Worm (Caenorhabditis elegans) whole organism, L3 larva: ENCODE measurements around the gene sax-7.

Source experiments
- aly-2 ChIP-seq: fragments of 150-350 bp; optimal IDR thresholded peaks from 2 replicates; lab custom pipeline; 2014; ENCODE audit warnings: missing biosample characterization, missing genetic modification characterization
- ceh-9 ChIP-seq: sonication (generic microtip); optimal IDR thresholded peaks from 2 replicates; lab custom pipeline; 2018; ENCODE audit warnings: missing biosample characterization, missing genetic modification characterization
- daf-12 ChIP-seq: fragments of 150-350 bp; optimal IDR thresholded peaks from 2 replicates; lab custom pipeline; 2014; ENCODE audit warnings: missing biosample characterization, missing genetic modification reagents, missing genetic modification characterization
- fkh-10 ChIP-seq: sonication (generic microtip); optimal IDR thresholded peaks from 2 replicates; lab custom pipeline; 2017; ENCODE audit warnings: missing biosample characterization, missing genetic modification reagents, missing genetic modification characterization
- nfya-1 ChIP-seq: sonication (generic microtip); optimal IDR thresholded peaks from 2 replicates; lab custom pipeline; 2017; ENCODE audit warnings: missing genetic modification characterization, mild to moderate bottlenecking, missing compliant biosample characterization, antibody characterized with exemption, moderate library complexity; ENCODE audit not compliant: insufficient read depth
- nhr-12 ChIP-seq: fragments of 150-350 bp; optimal IDR thresholded peaks from 2 replicates; lab custom pipeline; 2014; ENCODE audit warnings: missing biosample characterization, missing genetic modification characterization
- nhr-237 ChIP-seq: fragments of 150-350 bp; optimal IDR thresholded peaks from 2 replicates; lab custom pipeline; 2014; ENCODE audit warnings: missing biosample characterization, missing genetic modification characterization
- nhr-76 ChIP-seq: fragments of 150-350 bp; sonication (generic microtip); optimal IDR thresholded peaks from 5 replicates; lab custom pipeline; 2014; ENCODE audit warnings: missing biosample characterization, missing genetic modification characterization
- pha-4 ChIP-seq: fragments of 150-350 bp; optimal IDR thresholded peaks from 2 replicates; lab custom pipeline; 2014; ENCODE audit warnings: missing biosample characterization, missing genetic modification reagents, missing genetic modification characterization
- skn-1 ChIP-seq: fragments of 150-350 bp; optimal IDR thresholded peaks from 2 replicates; lab custom pipeline; 2014; ENCODE audit warnings: missing biosample characterization, missing genetic modification characterization
- snpc-4 ChIP-seq: fragments of 150-350 bp; optimal IDR thresholded peaks from 2 replicates; lab custom pipeline; 2014; ENCODE audit warnings: missing biosample characterization, missing genetic modification characterization
- unc-62 ChIP-seq: fragments of 150-350 bp; sonication (generic microtip); optimal IDR thresholded peaks from 4 replicates; lab custom pipeline; 2014; ENCODE audit warnings: missing biosample characterization, missing genetic modification reagents, missing genetic modification characterization
- ztf-11 ChIP-seq: fragments of 150-350 bp; optimal IDR thresholded peaks from 2 replicates; lab custom pipeline; 2014; ENCODE audit warnings: missing biosample characterization, missing genetic modification characterization
- ztf-4 ChIP-seq: fragments of 150-350 bp; optimal IDR thresholded peaks from 2 replicates; lab custom pipeline; 2014; ENCODE audit warnings: missing biosample characterization, missing genetic modification characterization

DNA sequence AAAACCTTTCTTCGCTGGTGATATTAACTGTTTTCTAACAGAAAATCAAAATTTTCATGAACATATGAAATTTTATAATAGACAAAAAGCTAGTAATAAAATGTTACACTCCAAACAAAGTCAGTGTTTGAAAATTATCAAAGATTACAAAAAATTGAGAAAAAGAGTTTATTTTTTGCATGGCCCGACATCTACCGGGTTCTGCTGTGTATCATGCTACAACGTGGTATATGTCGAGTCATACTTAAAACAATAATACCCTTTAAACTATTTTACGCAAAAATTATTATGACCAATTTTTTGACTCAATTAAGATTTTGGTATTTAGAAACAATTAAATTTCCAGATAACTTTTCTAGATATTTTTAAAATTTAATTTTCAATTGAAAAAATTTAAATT is 13.1 kb downstream of the sax-7 start:
- TF ChIP-seq nhr-76 (tag; lab: Kevin White, UChicago) (no peak), ztf-11 (tag; lab: Kevin White, UChicago) (no peak), nhr-237 (no peak), daf-12 (no peak), ztf-4 (tag; lab: Kevin White, UChicago) (no peak), fkh-10 (no peak), ceh-9 (tag; lab: Kevin White, UChicago) (no peak), aly-2 (no peak), unc-62 (GFP tag; lab: Kevin White, UChicago) (no peak), nhr-12 (tag; lab: Kevin White, UChicago) (no peak), pha-4 (tag; lab: Kevin White, UChicago) (no peak), snpc-4 (tag; lab: Kevin White, UChicago) (peak; percentile 9), skn-1 (no peak), nfya-1 (no peak)
